Fruit fly (Drosophila melanogaster) whole organism, pupa: ENCODE data around the gene sra.

Experiments used
- CG13204 ChIP-seq: fragments of 200-800 bp; sonication (Bioruptor generic); optimal IDR thresholded peaks from 2 replicates; lab custom pipeline; 2018; ENCODE audit warnings: missing biosample characterization, mild to moderate bottlenecking, missing genetic modification characterization, moderate library complexity
- CG17806 ChIP-seq: fragments of 200-800 bp; sonication (Bioruptor generic); optimal IDR thresholded peaks from 2 replicates; lab custom pipeline; 2018; ENCODE audit warnings: missing biosample characterization, mild to moderate bottlenecking, missing genetic modification characterization, moderate library complexity
- CG8159 ChIP-seq: fragments of 200-800 bp; sonication (Bioruptor generic); optimal IDR thresholded peaks from 3 replicates; lab custom pipeline; 2018; ENCODE audit warnings: missing biosample characterization, mild to moderate bottlenecking, missing genetic modification characterization, moderate library complexity
- EcR ChIP-seq: fragments of 200-800 bp; sonication (Bioruptor generic); optimal IDR thresholded peaks from 3 replicates; lab custom pipeline; 2019; ENCODE audit warnings: missing biosample characterization, missing genetic modification characterization, mild to moderate bottlenecking, moderate library complexity, missing genetic modification reagents
- Ets98B ChIP-seq: fragments of 200-800 bp; sonication (Bioruptor generic); IDR thresholded peaks from 2 replicates; pipeline ENCODE4 v1.3.6; 2022; ENCODE audit warnings: missing biosample characterization, missing genetic modification characterization
- Pif1B ChIP-seq: fragments of 200-800 bp; sonication (Bioruptor generic); optimal IDR thresholded peaks from 3 replicates; lab custom pipeline; 2016; ENCODE audit warnings: missing biosample characterization, missing genetic modification characterization
- Snoo ChIP-seq: fragments of 200-800 bp; sonication (Bioruptor generic); optimal IDR thresholded peaks from 3 replicates; lab custom pipeline; 2017; ENCODE audit warnings: missing biosample characterization, mild to moderate bottlenecking, missing genetic modification characterization, inconsistent platforms

dm6 chr3R:16234298-16234697 lies 47.5 kb downstream of the sra start:
- TF ChIP-seq EcR (GFP tag; lab: Kevin White, UChicago) (peak; percentile 66), CG8159 (tag; lab: Kevin White, UChicago) (no peak), Pif1B (no peak), Ets98B (GFP tag; lab: Robert Waterston, UW) (no peak), Snoo (no peak), CG13204 (GFP tag; lab: Kevin White, UChicago) (peak; percentile 90), CG17806 (tag; lab: Kevin White, UChicago) (no peak)
